Worm (Caenorhabditis elegans) whole organism, L3 larva: ENCODE measurements around the gene irld-42.

Experiments used
- R02D3.7 ChIP-seq: fragments of 150-350 bp; optimal IDR thresholded peaks from 2 replicates; lab custom pipeline; 2014; ENCODE audit warnings: missing biosample characterization, missing genetic modification characterization
- ceh-16 ChIP-seq: sonication (generic microtip); optimal IDR thresholded peaks from 2 replicates; lab custom pipeline; 2017; ENCODE audit warnings: missing biosample characterization, missing genetic modification characterization
- ceh-9 ChIP-seq: sonication (generic microtip); optimal IDR thresholded peaks from 2 replicates; lab custom pipeline; 2018; ENCODE audit warnings: missing biosample characterization, missing genetic modification characterization
- elt-3 ChIP-seq, 3 experiments: fragments of 150-350 bp in 1 of 3; sonication (generic microtip) in 2 of 3; optimal IDR thresholded peaks; 2 replicates in 2 of 3; 4 replicates in 1 of 3; lab custom pipeline; 2014 to 2017; ENCODE audit warnings: missing biosample characterization in 3 of 3, missing genetic modification characterization in 3 of 3
- nhr-237 ChIP-seq: fragments of 150-350 bp; optimal IDR thresholded peaks from 2 replicates; lab custom pipeline; 2014; ENCODE audit warnings: missing biosample characterization, missing genetic modification characterization
- ztf-4 ChIP-seq: fragments of 150-350 bp; optimal IDR thresholded peaks from 2 replicates; lab custom pipeline; 2014; ENCODE audit warnings: missing biosample characterization, missing genetic modification characterization

ce11 chrV:1643886-1644285, 24.4 kb upstream of the irld-42 start, which contains the start of gene alh-2:
- no peak for TF ChIP-seq elt-3 (tag; optimal IDR thresholded peaks at IDR 0.05; lab: Kevin White, UChicago)
- TF ChIP-seq ceh-9 = no peak
- TF ChIP-seq nhr-237 (tag; lab: Kevin White, UChicago) = no peak
- TF ChIP-seq ztf-4 (tag; lab: Kevin White, UChicago) = no peak
- no peak for TF ChIP-seq ceh-16 (tag; lab: Kevin White, UChicago)
- TF ChIP-seq R02D3.7 (tag; lab: Kevin White, UChicago) = no peak
